Fruit fly (Drosophila melanogaster): ENCODE data around the gene Rab11.

Rab11 gene

dm6 chr3R:21158643-21159042 is 47.4 kb downstream of the Rab11 start (continued):
- TF ChIP-seq CG11398 (GFP tag; optimal IDR thresholded peaks at IDR 0.05) (no peak), CG15601 (tag; optimal IDR thresholded peaks at IDR 0.05) (peak; percentile 85), ara (GFP tag; IDR thresholded peaks at IDR 0.05) (no peak), CG14710 (tag; optimal IDR thresholded peaks at IDR 0.05) (peak; percentile 11), CG3163 (GFP tag; optimal IDR thresholded peaks at IDR 0.05) (no peak), Hmr (GFP tag; optimal IDR thresholded peaks at IDR 0.05) (peak; percentile 40), Meics (GFP tag; optimal IDR thresholded peaks at IDR 0.05) (peak; percentile 7), Eip74EF (GFP tag; optimal IDR thresholded peaks at IDR 0.05) (no peak), Xrp1 (GFP tag; IDR thresholded peaks at IDR 0.05) (0 out of 2 replicates have a peak, but pooled peaks have one; percentile 22), nmo (GFP tag; optimal IDR thresholded peaks at IDR 0.05) (no peak), Dad (GFP tag; optimal IDR thresholded peaks at IDR 0.05) (no peak), Ets65A (GFP tag) (no peak), CG9817 (tag; optimal IDR thresholded peaks at IDR 0.05) (no peak), CG11560 (tag; IDR thresholded peaks at IDR 0.05) (no peak), CG30431 (GFP tag; optimal IDR thresholded peaks at IDR 0.05) (no peak), CG11247 (GFP tag; IDR thresholded peaks at IDR 0.05) (no peak), Vsx1 (GFP tag; optimal IDR thresholded peaks at IDR 0.05) (peak; percentile 23), CG11504 (tag; optimal IDR thresholded peaks at IDR 0.05) (peak; percentile 12), Hand (GFP tag; optimal IDR thresholded peaks at IDR 0.05) (no peak), CG17568 (GFP tag; optimal IDR thresholded peaks at IDR 0.05) (peak; percentile 2), zfh1 (GFP tag; IDR thresholded peaks at IDR 0.05) (no peak), corto (GFP tag; optimal IDR thresholded peaks at IDR 0.05) (no peak), Tbp (GFP tag; optimal IDR thresholded peaks at IDR 0.05) (no peak), Hr3 (GFP tag; optimal IDR thresholded peaks at IDR 0.05) (no peak), gsb (GFP tag; IDR thresholded peaks at IDR 0.05) (no peak), Stat92E (GFP tag; optimal IDR thresholded peaks at IDR 0.05) (no peak), Kr (GFP tag; optimal IDR thresholded peaks at IDR 0.05) (no peak), CG17612 (GFP tag; IDR thresholded peaks at IDR 0.05) (no peak), Med (GFP tag) (peak; percentile 62), Camta (GFP tag; optimal IDR thresholded peaks at IDR 0.05) (no peak), Adf1 (GFP tag; IDR thresholded peaks at IDR 0.05) (no peak), cg (GFP tag; optimal IDR thresholded peaks at IDR 0.05) (no peak), CG1529 (GFP tag; optimal IDR thresholded peaks at IDR 0.05) (no peak), fd3F (GFP tag; optimal IDR thresholded peaks at IDR 0.05) (peak; percentile 44), CG3995 (GFP tag; optimal IDR thresholded peaks at IDR 0.05) (no peak), lab (GFP tag; optimal IDR thresholded peaks at IDR 0.05) (peak; percentile 31), CG11695 (GFP tag; IDR thresholded peaks at IDR 0.05) (no peak), C15 (GFP tag; IDR thresholded peaks at IDR 0.05) (no peak), CG34224 (GFP tag; IDR thresholded peaks at IDR 0.05; ENCODE audit: partially characterized antibody) (no peak), CG17328 (GFP tag; IDR thresholded peaks at IDR 0.05) (no peak), CG31388 (GFP tag; optimal IDR thresholded peaks at IDR 0.05) (no peak), CG1647 (GFP tag; optimal IDR thresholded peaks at IDR 0.05) (no peak), CG12104 (GFP tag; optimal IDR thresholded peaks at IDR 0.05) (no peak)

Data from whole organism, embryonic.